Worm (Caenorhabditis elegans) whole organism, L3 larva: Measurements from ENCODE around the gene polg-1.

Source experiments
- R02D3.7 ChIP-seq: fragments of 150-350 bp; optimal IDR thresholded peaks from 2 replicates; lab custom pipeline; 2014; ENCODE audit warnings: missing biosample characterization, missing genetic modification characterization
- ZK546.5 ChIP-seq: sonication (generic microtip); optimal IDR thresholded peaks from 2 replicates; lab custom pipeline; 2017; ENCODE audit warnings: missing biosample characterization, missing genetic modification characterization
- aly-2 ChIP-seq: fragments of 150-350 bp; optimal IDR thresholded peaks from 2 replicates; lab custom pipeline; 2014; ENCODE audit warnings: missing biosample characterization, missing genetic modification characterization
- ama-1 ChIP-seq: fragments of 150-350 bp; optimal IDR thresholded peaks from 2 replicates; lab custom pipeline; 2018
- ceh-16 ChIP-seq: sonication (generic microtip); optimal IDR thresholded peaks from 2 replicates; lab custom pipeline; 2017; ENCODE audit warnings: missing biosample characterization, missing genetic modification characterization
- ceh-28 ChIP-seq: fragments of 150-350 bp; optimal IDR thresholded peaks from 2 replicates; lab custom pipeline; 2014; ENCODE audit warnings: missing biosample characterization, missing genetic modification reagents, missing genetic modification characterization
- ceh-82 ChIP-seq: fragments of 150-350 bp; optimal IDR thresholded peaks from 2 replicates; lab custom pipeline; 2014; ENCODE audit warnings: missing biosample characterization, missing genetic modification characterization
- ceh-9 ChIP-seq: sonication (generic microtip); optimal IDR thresholded peaks from 2 replicates; lab custom pipeline; 2018; ENCODE audit warnings: missing biosample characterization, missing genetic modification characterization
- daf-12 ChIP-seq: fragments of 150-350 bp; optimal IDR thresholded peaks from 2 replicates; lab custom pipeline; 2014; ENCODE audit warnings: missing biosample characterization, missing genetic modification reagents, missing genetic modification characterization
- egl-27 ChIP-seq: sonication (generic microtip); optimal IDR thresholded peaks from 4 replicates; lab custom pipeline; 2017; ENCODE audit warnings: missing biosample characterization, missing genetic modification reagents, missing genetic modification characterization
- egl-5 ChIP-seq: fragments of 150-350 bp; optimal IDR thresholded peaks from 2 replicates; lab custom pipeline; 2017; ENCODE audit warnings: missing biosample characterization, missing genetic modification reagents, missing genetic modification characterization, inconsistent platforms
- elt-1 ChIP-seq: fragments of 150-350 bp; optimal IDR thresholded peaks from 2 replicates; lab custom pipeline; 2014; ENCODE audit warnings: missing biosample characterization, missing genetic modification characterization
- elt-2 ChIP-seq: sonication (generic microtip); optimal IDR thresholded peaks from 2 replicates; lab custom pipeline; 2016; ENCODE audit warnings: missing genetic modification reagents, mild to moderate bottlenecking, missing genetic modification characterization, missing compliant biosample characterization
- elt-3 ChIP-seq, 3 experiments: fragments of 150-350 bp in 1 of 3; sonication (generic microtip) in 2 of 3; optimal IDR thresholded peaks; 2 replicates in 2 of 3; 4 replicates in 1 of 3; lab custom pipeline; 2014 to 2017; ENCODE audit warnings: missing biosample characterization in 3 of 3, missing genetic modification characterization in 3 of 3
- eor-1 ChIP-seq, 2 experiments: fragments of 150-350 bp; optimal IDR thresholded peaks; 2 replicates each; lab custom pipeline; 2014 to 2018; ENCODE audit warnings: missing biosample characterization in 2 of 2, missing genetic modification characterization in 2 of 2
- fkh-10 ChIP-seq: sonication (generic microtip); optimal IDR thresholded peaks from 2 replicates; lab custom pipeline; 2017; ENCODE audit warnings: missing biosample characterization, missing genetic modification reagents, missing genetic modification characterization
- fkh-2 ChIP-seq: fragments of 150-350 bp; optimal IDR thresholded peaks from 2 replicates; lab custom pipeline; 2014; ENCODE audit warnings: missing biosample characterization, missing genetic modification reagents, missing genetic modification characterization
- fos-1 ChIP-seq: fragments of 150-350 bp; optimal IDR thresholded peaks from 2 replicates; lab custom pipeline; 2014; ENCODE audit warnings: missing biosample characterization, missing genetic modification characterization
- hmg-11 ChIP-seq: sonication (generic microtip); optimal IDR thresholded peaks from 2 replicates; lab custom pipeline; 2016; ENCODE audit warnings: missing genetic modification characterization, missing compliant biosample characterization
- jun-1 ChIP-seq: fragments of 150-350 bp; optimal IDR thresholded peaks from 2 replicates; lab custom pipeline; 2014; ENCODE audit warnings: missing biosample characterization, missing genetic modification reagents, missing genetic modification characterization
- lin-15B ChIP-seq: fragments of 150-350 bp; optimal IDR thresholded peaks from 2 replicates; lab custom pipeline; 2014; ENCODE audit warnings: missing biosample characterization, missing genetic modification characterization
- lin-39 ChIP-seq: fragments of 150-350 bp; optimal IDR thresholded peaks from 2 replicates; lab custom pipeline; 2018; ENCODE audit warnings: missing biosample characterization, missing genetic modification reagents, missing genetic modification characterization
- lsy-12 ChIP-seq: sonication (generic microtip); optimal IDR thresholded peaks from 2 replicates; lab custom pipeline; 2016; ENCODE audit warnings: mild to moderate bottlenecking, missing genetic modification characterization, missing compliant biosample characterization
- mdl-1 ChIP-seq: fragments of 150-350 bp; optimal IDR thresholded peaks from 2 replicates; lab custom pipeline; 2014; ENCODE audit warnings: missing biosample characterization, missing genetic modification characterization
- mml-1 ChIP-seq: fragments of 150-350 bp; sonication (generic microtip); optimal IDR thresholded peaks from 3 replicates; lab custom pipeline; 2014; ENCODE audit warnings: missing biosample characterization, missing genetic modification characterization
- nfya-1 ChIP-seq: sonication (generic microtip); optimal IDR thresholded peaks from 2 replicates; lab custom pipeline; 2017; ENCODE audit warnings: missing genetic modification characterization, mild to moderate bottlenecking, missing compliant biosample characterization, antibody characterized with exemption, moderate library complexity; ENCODE audit not compliant: insufficient read depth
- nhr-11 ChIP-seq: fragments of 150-350 bp; optimal IDR thresholded peaks from 2 replicates; lab custom pipeline; 2014; ENCODE audit warnings: missing biosample characterization, missing genetic modification characterization
- nhr-12 ChIP-seq: fragments of 150-350 bp; optimal IDR thresholded peaks from 2 replicates; lab custom pipeline; 2014; ENCODE audit warnings: missing biosample characterization, missing genetic modification characterization
- nhr-23 ChIP-seq: fragments of 150-350 bp; optimal IDR thresholded peaks from 2 replicates; lab custom pipeline; 2014; ENCODE audit warnings: missing biosample characterization, missing genetic modification reagents, missing genetic modification characterization
- nhr-237 ChIP-seq: fragments of 150-350 bp; optimal IDR thresholded peaks from 2 replicates; lab custom pipeline; 2014; ENCODE audit warnings: missing biosample characterization, missing genetic modification characterization
- nhr-25 ChIP-seq: sonication (generic microtip); optimal IDR thresholded peaks from 2 replicates; lab custom pipeline; 2017; ENCODE audit warnings: missing biosample characterization, missing genetic modification characterization
- nhr-28 ChIP-seq: fragments of 150-350 bp; optimal IDR thresholded peaks from 2 replicates; lab custom pipeline; 2014; ENCODE audit warnings: missing biosample characterization, missing genetic modification characterization
- nhr-43 ChIP-seq: sonication (generic microtip); optimal IDR thresholded peaks from 2 replicates; lab custom pipeline; 2016; ENCODE audit warnings: mild to moderate bottlenecking, missing genetic modification characterization, missing compliant biosample characterization; ENCODE audit not compliant: poor library complexity, severe bottlenecking
- nhr-67 ChIP-seq: fragments of 150-350 bp; optimal IDR thresholded peaks from 2 replicates; lab custom pipeline; 2014; ENCODE audit warnings: missing biosample characterization, missing genetic modification characterization
- nhr-76 ChIP-seq: fragments of 150-350 bp; sonication (generic microtip); optimal IDR thresholded peaks from 5 replicates; lab custom pipeline; 2014; ENCODE audit warnings: missing biosample characterization, missing genetic modification characterization
- nhr-77 ChIP-seq: fragments of 150-350 bp; optimal IDR thresholded peaks from 2 replicates; lab custom pipeline; 2014; ENCODE audit warnings: missing biosample characterization, missing genetic modification characterization
- pha-4 ChIP-seq: fragments of 150-350 bp; optimal IDR thresholded peaks from 2 replicates; lab custom pipeline; 2014; ENCODE audit warnings: missing biosample characterization, missing genetic modification reagents, missing genetic modification characterization
- pqm-1 ChIP-seq: fragments of 150-350 bp; optimal IDR thresholded peaks from 2 replicates; lab custom pipeline; 2017; ENCODE audit warnings: missing biosample characterization, missing genetic modification characterization, inconsistent platforms
- sea-2 ChIP-seq: fragments of 150-350 bp; sonication (generic microtip); optimal IDR thresholded peaks from 4 replicates; lab custom pipeline; 2014; ENCODE audit warnings: missing biosample characterization, missing genetic modification reagents, missing genetic modification characterization
- skn-1 ChIP-seq: fragments of 150-350 bp; optimal IDR thresholded peaks from 2 replicates; lab custom pipeline; 2014; ENCODE audit warnings: missing biosample characterization, missing genetic modification characterization
- snpc-4 ChIP-seq: fragments of 150-350 bp; optimal IDR thresholded peaks from 2 replicates; lab custom pipeline; 2014; ENCODE audit warnings: missing biosample characterization, missing genetic modification characterization
- tbx-2 ChIP-seq: sonication (generic microtip); optimal IDR thresholded peaks from 2 replicates; lab custom pipeline; 2016; ENCODE audit warnings: mild to moderate bottlenecking, missing genetic modification characterization, missing compliant biosample characterization
- unc-39 ChIP-seq: sonication (generic microtip); optimal IDR thresholded peaks from 4 replicates; lab custom pipeline; 2017; ENCODE audit warnings: missing biosample characterization, missing genetic modification characterization
- unc-62 ChIP-seq: fragments of 150-350 bp; sonication (generic microtip); optimal IDR thresholded peaks from 4 replicates; lab custom pipeline; 2014; ENCODE audit warnings: missing biosample characterization, missing genetic modification reagents, missing genetic modification characterization
- zag-1 ChIP-seq: fragments of 150-350 bp; optimal IDR thresholded peaks from 2 replicates; lab custom pipeline; 2014; ENCODE audit warnings: missing biosample characterization, missing genetic modification characterization
- ztf-11 ChIP-seq: fragments of 150-350 bp; optimal IDR thresholded peaks from 2 replicates; lab custom pipeline; 2014; ENCODE audit warnings: missing biosample characterization, missing genetic modification characterization
- ztf-4 ChIP-seq: fragments of 150-350 bp; optimal IDR thresholded peaks from 2 replicates; lab custom pipeline; 2014; ENCODE audit warnings: missing biosample characterization, missing genetic modification characterization

Gene polg-1

DNA sequence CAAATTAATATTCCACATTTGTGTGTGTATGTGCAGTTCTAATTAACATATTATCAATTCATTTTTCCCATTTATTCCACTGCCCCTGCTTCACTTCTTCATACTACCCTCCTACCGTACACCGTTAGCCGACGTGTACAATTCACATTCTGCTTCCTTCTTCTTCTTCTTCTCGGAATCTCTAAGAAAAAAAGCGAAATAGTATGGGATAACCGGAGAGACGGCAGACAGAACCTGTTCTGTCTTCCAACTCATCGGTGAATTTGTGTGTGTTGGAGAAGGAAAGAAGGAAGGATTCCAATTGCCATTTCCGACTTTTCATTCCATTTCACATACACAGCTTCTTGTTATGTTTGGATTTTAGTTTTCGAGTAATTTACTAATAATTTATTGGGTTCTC lies 37.8 kb upstream of the polg-1 start:
- TF ChIP-seq pha-4 (tag; lab: Kevin White, UChicago) (no peak), tbx-2 (tag; lab: Kevin White, UChicago) (no peak), nhr-76 (no peak), nfya-1 (tag; lab: Kevin White, UChicago) (peak; percentile 49), nhr-237 (tag; lab: Kevin White, UChicago) (no peak), nhr-67 (tag; lab: Kevin White, UChicago) (no peak), elt-1 (no peak), unc-62 (GFP tag; lab: Kevin White, UChicago) (no peak), nhr-11 (no peak), aly-2 (no peak), egl-27 (tag; lab: Kevin White, UChicago) (no peak), ZK546.5 (no peak), nhr-12 (tag; lab: Kevin White, UChicago) (no peak), elt-2 (tag; lab: Kevin White, UChicago) (no peak), fkh-10 (GFP tag; lab: Kevin White, UChicago) (no peak), hmg-11 (tag; lab: Kevin White, UChicago) (peak; percentile 22), jun-1 (tag; lab: Kevin White, UChicago) (no peak), snpc-4 (tag; lab: Kevin White, UChicago) (no peak), nhr-25 (tag; lab: Kevin White, UChicago) (peak; percentile 67), ceh-16 (no peak), R02D3.7 (tag; lab: Kevin White, UChicago) (no peak), ceh-28 (no peak), ceh-82 (tag; lab: Kevin White, UChicago) (no peak), ceh-9 (tag; lab: Kevin White, UChicago) (no peak), lsy-12 (tag; lab: Kevin White, UChicago) (no peak), daf-12 (tag; lab: Kevin White, UChicago) (no peak), mml-1 (tag; lab: Kevin White, UChicago) (no peak), zag-1 (tag; lab: Kevin White, UChicago) (no peak), egl-5 (tag; lab: Kevin White, UChicago) (no peak), nhr-28 (tag; lab: Kevin White, UChicago) (no peak), fos-1 (tag; lab: Kevin White, UChicago) (no peak), fkh-2 (no peak), nhr-77 (tag; lab: Kevin White, UChicago) (no peak), skn-1 (tag; lab: Kevin White, UChicago) (no peak), ztf-4 (no peak), lin-39 (no peak), lin-15B (peak; percentile 38), unc-39 (no peak), ama-1 (lab: Kevin White, UChicago) (no peak), eor-1 (tag; optimal IDR thresholded peaks at IDR 0.05; lab: Kevin White, UChicago) (no peak), nhr-23 (tag; lab: Kevin White, UChicago) (peak; percentile 78), ztf-11 (tag; lab: Kevin White, UChicago) (no peak), mdl-1 (tag; lab: Kevin White, UChicago) (no peak), pqm-1 (tag; lab: Kevin White, UChicago) (no peak), nhr-43 (tag; lab: Kevin White, UChicago) (no peak), elt-3 (tag; optimal IDR thresholded peaks at IDR 0.05; lab: Kevin White, UChicago) (peak in 1 of 3 experiments; percentile 13), sea-2 (GFP tag; lab: Kevin White, UChicago) (no peak)

DNA sequence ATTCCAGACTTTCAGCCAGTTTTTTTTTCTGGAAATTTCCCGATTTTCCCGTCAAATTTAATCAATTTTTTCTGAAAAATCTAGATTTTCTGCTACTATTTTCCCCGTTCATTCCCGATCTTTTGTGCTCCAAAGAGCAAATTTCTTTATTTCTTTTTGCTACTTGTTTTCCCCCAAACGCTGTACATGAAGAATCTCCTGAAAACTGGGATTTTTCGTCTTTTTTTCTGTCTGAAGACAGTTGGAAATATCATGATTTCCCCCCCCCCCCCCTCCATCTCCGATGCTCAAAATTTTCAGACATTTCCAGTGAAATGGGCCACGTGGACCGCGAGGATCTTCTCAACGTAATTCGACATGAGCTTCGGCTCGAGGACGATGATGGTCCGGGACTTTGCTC lies 28.2 kb upstream of the polg-1 start, which contains the start of gene sinh-1:
sinh-1 (plus strand) TSS at position 301 of the 400 bp plus-strand sequence.
- TF ChIP-seq elt-3 (tag; optimal IDR thresholded peaks at IDR 0.05; lab: Kevin White, UChicago): no peak
- no peak for TF ChIP-seq sea-2 (GFP tag; lab: Kevin White, UChicago)
- no peak for TF ChIP-seq nhr-237 (tag; lab: Kevin White, UChicago)
